Worm (Caenorhabditis elegans) whole organism, late embryonic: ENCODE measurements around the gene F16G10.10.

ENCODE experiments used
- elt-2 ChIP-seq: sonication (generic microtip); optimal IDR thresholded peaks from 2 replicates; lab custom pipeline; 2016; ENCODE audit warnings: missing genetic modification reagents, missing genetic modification characterization, missing compliant biosample characterization
- pha-4 ChIP-seq: fragments of 150-350 bp; optimal IDR thresholded peaks from 2 replicates; lab custom pipeline; 2018; ENCODE audit warnings: missing biosample characterization, missing genetic modification reagents, missing genetic modification characterization
- pqm-1 ChIP-seq: sonication (generic microtip); optimal IDR thresholded peaks from 2 replicates; lab custom pipeline; 2016; ENCODE audit warnings: missing genetic modification characterization, missing compliant biosample characterization
- unc-3 ChIP-seq, 2 experiments: fragments of 200-800 bp in 1 of 2; sonication (Bioruptor generic) in 1 of 2; sonication (generic microtip) in 1 of 2; conservative IDR thresholded peaks in 1 of 2; optimal IDR thresholded peaks in 1 of 2; 2 replicates each; pipeline versions ENCODE4 v1.3.6 to Lab custom; 2016 to 2022; ENCODE audit warnings: missing compliant biosample characterization in 2 of 2, missing genetic modification characterization in 2 of 2, missing genetic modification reagents in 1 of 2
- unc-86 ChIP-seq: sonication (generic microtip); optimal IDR thresholded peaks from 2 replicates; lab custom pipeline; 2016; ENCODE audit warnings: missing genetic modification characterization, missing compliant biosample characterization

ce11 chrII:2421185-2421584, 30.4 kb upstream of the F16G10.10 start:
- no peak for TF ChIP-seq pqm-1 (tag; lab: Kevin White, UChicago)
- TF ChIP-seq unc-3 (GFP tag; conservative IDR thresholded peaks at IDR 0.05; lab: Robert Waterston, UW), result no peak
- TF ChIP-seq unc-3 (tag; optimal IDR thresholded peaks at IDR 0.05; lab: Kevin White, UChicago), result no peak
- no peak for TF ChIP-seq unc-86 (tag; lab: Kevin White, UChicago)
- no peak for TF ChIP-seq pha-4
- TF ChIP-seq elt-2 (tag; lab: Kevin White, UChicago), result peak; percentile 24
